Fruit fly (Drosophila melanogaster) whole organism, prepupa: ENCODE data around the gene CG9992.

Experiments
- CG10631 ChIP-seq: fragments of 200-800 bp; sonication (Bioruptor generic); optimal IDR thresholded peaks from 2 replicates; lab custom pipeline; 2016; ENCODE audit warnings: missing biosample characterization, missing genetic modification characterization
- CG10669 ChIP-seq: fragments of 200-800 bp; sonication (Bioruptor generic); optimal IDR thresholded peaks from 3 replicates; lab custom pipeline; 2018; ENCODE audit warnings: missing biosample characterization, mild to moderate bottlenecking, missing genetic modification characterization, moderate library complexity
- CG11762 ChIP-seq: fragments of 200-800 bp; sonication (Bioruptor generic); optimal IDR thresholded peaks from 3 replicates; lab custom pipeline; 2016; ENCODE audit warnings: missing biosample characterization, missing genetic modification characterization; ENCODE audit not compliant: insufficient read depth
- CG11902 ChIP-seq: fragments of 200-800 bp; sonication (Bioruptor generic); optimal IDR thresholded peaks from 3 replicates; lab custom pipeline; 2016; ENCODE audit warnings: missing biosample characterization, missing genetic modification characterization
- CG15336 ChIP-seq: fragments of 200-800 bp; sonication (Bioruptor generic); IDR thresholded peaks from 2 replicates; pipeline ENCODE4 v1.3.6; 2022; ENCODE audit warnings: missing biosample characterization, missing genetic modification characterization
- CG1621 ChIP-seq: fragments of 200-800 bp; sonication (Bioruptor generic); optimal IDR thresholded peaks from 3 replicates; lab custom pipeline; 2018; ENCODE audit warnings: missing biosample characterization, mild to moderate bottlenecking, missing genetic modification characterization
- CG3032 ChIP-seq: fragments of 200-800 bp; optimal IDR thresholded peaks from 2 replicates; lab custom pipeline; 2019; ENCODE audit warnings: missing biosample characterization, mild to moderate bottlenecking, missing genetic modification characterization, moderate library complexity
- CG31627 ChIP-seq: fragments of 200-800 bp; sonication (Bioruptor generic); optimal IDR thresholded peaks from 3 replicates; lab custom pipeline; 2016; ENCODE audit warnings: missing biosample characterization, missing genetic modification characterization
- CG32006 ChIP-seq: fragments of 200-800 bp; sonication (Bioruptor generic); optimal IDR thresholded peaks from 3 replicates; lab custom pipeline; 2017; ENCODE audit warnings: missing biosample characterization, mild to moderate bottlenecking, missing genetic modification characterization
- CG3919 ChIP-seq: fragments of 200-800 bp; sonication (Bioruptor generic); optimal IDR thresholded peaks from 3 replicates; lab custom pipeline; 2016; ENCODE audit warnings: missing biosample characterization, missing genetic modification characterization
- CG4318 ChIP-seq: fragments of 200-800 bp; sonication (Bioruptor generic); optimal IDR thresholded peaks from 3 replicates; lab custom pipeline; 2017; ENCODE audit warnings: missing biosample characterization, mild to moderate bottlenecking, missing genetic modification characterization
- CG6163 ChIP-seq: fragments of 200-800 bp; sonication (Bioruptor generic); IDR thresholded peaks from 3 replicates; pipeline ENCODE4 v1.3.6; 2022; ENCODE audit warnings: missing biosample characterization, missing genetic modification characterization
- CG6808 ChIP-seq: fragments of 200-800 bp; sonication (Bioruptor generic); optimal IDR thresholded peaks from 3 replicates; lab custom pipeline; 2017; ENCODE audit warnings: missing biosample characterization, missing genetic modification characterization, mild to moderate bottlenecking, moderate library complexity, missing genetic modification reagents
- CG6854 ChIP-seq: fragments of 200-800 bp; sonication (Bioruptor generic); optimal IDR thresholded peaks from 2 replicates; lab custom pipeline; 2017; ENCODE audit warnings: missing biosample characterization, mild to moderate bottlenecking, missing genetic modification characterization
- CG7368 ChIP-seq: fragments of 200-800 bp; sonication (Bioruptor generic); optimal IDR thresholded peaks from 3 replicates; lab custom pipeline; 2016; ENCODE audit warnings: missing biosample characterization, missing genetic modification characterization
- CG8119 ChIP-seq: fragments of 200-800 bp; sonication (Bioruptor generic); IDR thresholded peaks from 3 replicates; pipeline ENCODE4 v1.3.6; 2022; ENCODE audit warnings: missing biosample characterization, missing genetic modification characterization
- CG8319 ChIP-seq: fragments of 200-800 bp; sonication (Bioruptor generic); optimal IDR thresholded peaks from 3 replicates; lab custom pipeline; 2016; ENCODE audit warnings: missing biosample characterization, missing genetic modification characterization
- CG8632 ChIP-seq: fragments of 200-800 bp; sonication (Bioruptor generic); optimal IDR thresholded peaks from 3 replicates; lab custom pipeline; 2016; ENCODE audit warnings: missing biosample characterization, missing genetic modification characterization
- CG9139 ChIP-seq: fragments of 200-800 bp; sonication (Bioruptor generic); optimal IDR thresholded peaks from 3 replicates; lab custom pipeline; 2017; ENCODE audit warnings: missing biosample characterization, mild to moderate bottlenecking, missing genetic modification characterization
- Eip75B ChIP-seq: fragments of 200-800 bp; sonication (Bioruptor generic); optimal IDR thresholded peaks from 3 replicates; lab custom pipeline; 2016; ENCODE audit warnings: missing biosample characterization, missing genetic modification characterization
- Eip78C ChIP-seq: fragments of 200-800 bp; sonication (Bioruptor generic); peaks from one replicate; lab custom pipeline; 2016; ENCODE audit warnings: missing biosample characterization, missing genetic modification characterization
- Ets21C ChIP-seq: fragments of 200-800 bp; sonication (Bioruptor generic); optimal IDR thresholded peaks from 3 replicates; lab custom pipeline; 2016; ENCODE audit warnings: missing biosample characterization, missing genetic modification characterization
- Ets96B ChIP-seq: fragments of 200-800 bp; optimal IDR thresholded peaks from 2 replicates; lab custom pipeline; 2019; ENCODE audit warnings: missing biosample characterization, mild to moderate bottlenecking, missing genetic modification characterization, moderate library complexity
- Gug ChIP-seq: fragments of 200-800 bp; sonication (Bioruptor generic); IDR thresholded peaks from 2 replicates; pipeline ENCODE4 v1.3.6; 2022; ENCODE audit warnings: missing biosample characterization, missing genetic modification characterization
- Hr38 ChIP-seq: sonication (Bioruptor generic); optimal IDR thresholded peaks from 2 replicates; lab custom pipeline; 2016; ENCODE audit warnings: missing biosample characterization, missing genetic modification characterization
- Hr39 ChIP-seq: fragments of 200-800 bp; sonication (Bioruptor generic); optimal IDR thresholded peaks from 2 replicates; lab custom pipeline; 2016; ENCODE audit warnings: missing biosample characterization, missing genetic modification characterization
- Hr4 ChIP-seq: fragments of 200-800 bp; sonication (Bioruptor generic); optimal IDR thresholded peaks from 3 replicates; lab custom pipeline; 2016; ENCODE audit warnings: missing biosample characterization, missing genetic modification characterization
- Met ChIP-seq: fragments of 200-800 bp; sonication (Bioruptor generic); optimal IDR thresholded peaks from 3 replicates; lab custom pipeline; 2016; ENCODE audit warnings: missing biosample characterization, missing genetic modification characterization
- OdsH ChIP-seq: fragments of 200-800 bp; sonication (Bioruptor generic); optimal IDR thresholded peaks from 3 replicates; lab custom pipeline; 2016; ENCODE audit warnings: missing biosample characterization, missing genetic modification characterization
- Smox ChIP-seq: fragments of 200-800 bp; sonication (Bioruptor generic); optimal IDR thresholded peaks from 3 replicates; lab custom pipeline; 2016; ENCODE audit warnings: missing biosample characterization, missing genetic modification characterization
- Sox102F ChIP-seq: fragments of 200-800 bp; sonication (Bioruptor generic); optimal IDR thresholded peaks from 2 replicates; lab custom pipeline; 2016; ENCODE audit warnings: missing biosample characterization, mild to moderate bottlenecking, missing genetic modification characterization
- Sox14 ChIP-seq: fragments of 200-800 bp; sonication (Bioruptor generic); optimal IDR thresholded peaks from 3 replicates; lab custom pipeline; 2016; ENCODE audit warnings: missing biosample characterization, missing genetic modification characterization
- Sox15 ChIP-seq: fragments of 200-800 bp; sonication (Bioruptor generic); optimal IDR thresholded peaks from 3 replicates; lab custom pipeline; 2016; ENCODE audit warnings: missing biosample characterization, missing genetic modification characterization
- achi ChIP-seq: fragments of 200-800 bp; sonication (Bioruptor generic); optimal IDR thresholded peaks from 3 replicates; lab custom pipeline; 2016; ENCODE audit warnings: missing biosample characterization, missing genetic modification characterization
- acj6 ChIP-seq: fragments of 200-800 bp; sonication (Bioruptor generic); optimal IDR thresholded peaks from 3 replicates; lab custom pipeline; 2016; ENCODE audit warnings: missing biosample characterization, missing genetic modification characterization
- cyc ChIP-seq: fragments of 200-800 bp; sonication (Bioruptor generic); optimal IDR thresholded peaks from 3 replicates; lab custom pipeline; 2016; ENCODE audit warnings: missing biosample characterization, missing genetic modification characterization
- dac ChIP-seq: fragments of 200-800 bp; sonication (Bioruptor generic); optimal IDR thresholded peaks from 2 replicates; lab custom pipeline; 2017; ENCODE audit warnings: missing biosample characterization, mild to moderate bottlenecking, missing genetic modification characterization
- dsx ChIP-seq: fragments of 200-800 bp; optimal IDR thresholded peaks from 3 replicates; lab custom pipeline; 2019; ENCODE audit warnings: missing biosample characterization, mild to moderate bottlenecking, missing genetic modification characterization, moderate library complexity; ENCODE audit not compliant: poor library complexity, severe bottlenecking
- eg ChIP-seq: fragments of 200-800 bp; sonication (Bioruptor generic); IDR thresholded peaks from 3 replicates; pipeline ENCODE4 v1.3.6; 2022; ENCODE audit warnings: missing biosample characterization, missing genetic modification characterization
- esn ChIP-seq: fragments of 200-800 bp; sonication (Bioruptor generic); optimal IDR thresholded peaks from 2 replicates; lab custom pipeline; 2016; ENCODE audit warnings: missing biosample characterization, mild to moderate bottlenecking, missing genetic modification characterization, moderate library complexity
- fd59A ChIP-seq: fragments of 200-800 bp; sonication (Bioruptor generic); optimal IDR thresholded peaks from 2 replicates; lab custom pipeline; 2017; ENCODE audit warnings: missing biosample characterization, mild to moderate bottlenecking, missing genetic modification characterization, missing genetic modification reagents
- fkh ChIP-seq: fragments of 200-800 bp; sonication (Bioruptor generic); optimal IDR thresholded peaks from 3 replicates; lab custom pipeline; 2017; ENCODE audit warnings: missing biosample characterization, mild to moderate bottlenecking, missing genetic modification characterization, moderate library complexity
- lz ChIP-seq: fragments of 200-800 bp; sonication (Bioruptor generic); optimal IDR thresholded peaks from 3 replicates; lab custom pipeline; 2016; ENCODE audit warnings: missing biosample characterization, missing genetic modification characterization
- pdm3 ChIP-seq: fragments of 200-800 bp; sonication (Bioruptor generic); optimal IDR thresholded peaks from 3 replicates; lab custom pipeline; 2016; ENCODE audit warnings: missing biosample characterization, missing genetic modification characterization
- salr ChIP-seq, 2 experiments: fragments of 200-800 bp; sonication (Bioruptor generic); optimal IDR thresholded peaks; 3 replicates each; lab custom pipeline; 2016 to 2018; ENCODE audit warnings: missing biosample characterization in 2 of 2, missing genetic modification characterization in 2 of 2, mild to moderate bottlenecking in 1 of 2
- spab ChIP-seq: fragments of 200-800 bp; sonication (Bioruptor generic); optimal IDR thresholded peaks from 2 replicates; lab custom pipeline; 2017; ENCODE audit warnings: missing biosample characterization, mild to moderate bottlenecking, missing genetic modification characterization, missing genetic modification reagents
- ss ChIP-seq, 2 experiments: fragments of 200-800 bp; sonication (Bioruptor generic); optimal IDR thresholded peaks; 2 replicates in 1 of 2; 3 replicates in 1 of 2; lab custom pipeline; 2017 to 2018; ENCODE audit warnings: mild to moderate bottlenecking in 2 of 2, missing biosample characterization in 2 of 2, missing genetic modification characterization in 2 of 2, moderate library complexity in 1 of 2
- svp ChIP-seq: fragments of 200-800 bp; sonication (Bioruptor generic); peaks from one replicate; lab custom pipeline; 2016; ENCODE audit warnings: missing biosample characterization, missing genetic modification characterization
- topi ChIP-seq: fragments of 200-800 bp; sonication (Bioruptor generic); optimal IDR thresholded peaks from 3 replicates; lab custom pipeline; 2016; ENCODE audit warnings: missing biosample characterization, missing genetic modification characterization
- vri ChIP-seq: fragments of 200-800 bp; sonication (Bioruptor generic); optimal IDR thresholded peaks from 3 replicates; lab custom pipeline; 2016; ENCODE audit warnings: missing biosample characterization, mild to moderate bottlenecking, missing genetic modification characterization

Gene CG9992

DNA sequence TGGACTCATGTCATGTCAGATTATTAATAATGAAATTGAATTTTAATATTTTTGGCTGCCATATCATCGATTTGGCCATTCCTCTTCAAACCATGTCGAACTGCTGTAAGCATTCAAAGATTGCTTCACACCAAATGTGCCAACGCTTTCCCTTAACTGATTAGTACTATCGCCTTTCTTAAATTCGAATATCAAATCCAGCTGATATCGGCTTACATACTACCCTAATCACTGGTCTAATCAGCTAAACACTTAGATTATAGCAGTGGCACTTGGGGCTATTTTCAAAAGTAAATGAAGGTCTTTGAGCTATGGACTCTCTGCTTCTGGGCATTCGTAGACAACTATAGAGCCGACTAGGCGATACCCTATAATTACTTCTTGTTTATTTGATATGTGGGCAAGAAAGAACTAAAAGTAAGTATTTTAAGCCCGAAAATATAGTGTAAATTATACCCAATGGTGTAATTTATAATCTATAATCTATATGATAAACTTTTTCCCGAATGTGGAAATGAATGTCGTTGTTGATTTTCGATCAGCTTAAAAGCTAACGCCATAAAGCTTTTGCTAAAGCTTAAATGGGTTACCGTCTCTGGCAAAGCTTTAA, 19.2 kb upstream of the CG9992 start (continued):
- no peak for TF ChIP-seq lz (GFP tag; lab: Kevin White, UChicago)
- no peak for TF ChIP-seq Met (GFP tag; lab: Kevin White, UChicago)
- no peak for TF ChIP-seq salr (GFP tag; optimal IDR thresholded peaks at IDR 0.05; lab: Kevin White, UChicago)
- TF ChIP-seq CG9139: no peak
- TF ChIP-seq svp (GFP tag; lab: Kevin White, UChicago): peak; percentile 86

DNA sequence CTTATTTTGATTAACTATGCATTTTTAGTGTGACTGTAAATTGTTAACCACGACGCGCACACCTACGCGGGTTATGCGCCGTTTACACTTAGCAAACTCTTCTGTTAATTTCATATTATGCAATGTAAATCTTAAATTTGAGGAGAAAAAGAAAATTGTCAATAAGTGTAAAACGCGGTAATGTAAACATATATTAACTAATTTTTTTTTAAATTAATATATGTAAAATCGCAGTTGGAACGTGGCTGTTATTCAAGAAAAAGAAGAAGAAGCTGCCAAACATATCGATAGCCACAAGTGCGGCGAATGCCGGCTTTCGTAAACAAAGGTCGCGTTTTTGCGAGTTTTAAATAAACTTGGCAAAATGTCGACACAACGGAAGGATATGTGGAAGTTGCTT, 6.7 kb upstream of the CG9992 start, which contains the start of the genes TH1 and mei-41:
TSS of gene TH1 (minus strand) at position 42 of the 400 bp plus-strand sequence.
TSS of gene mei-41 (plus strand) at position 302 of the 400 bp plus-strand sequence.
- TF ChIP-seq Sox102F (no peak), Ets21C (GFP tag; lab: Kevin White, UChicago) (no peak), vri (no peak), Sox15 (GFP tag; lab: Kevin White, UChicago) (peak; percentile 75), CG8319 (GFP tag; lab: Kevin White, UChicago) (no peak), CG31627 (GFP tag; lab: Kevin White, UChicago) (peak; percentile 74), CG8119 (peak; percentile 84), CG7368 (GFP tag; lab: Kevin White, UChicago) (no peak), OdsH (GFP tag; lab: Kevin White, UChicago) (no peak), CG11762 (GFP tag; lab: Kevin White, UChicago) (peak; percentile 16), Smox (GFP tag; lab: Kevin White, UChicago) (no peak), CG32006 (peak; percentile 85), Hr4 (GFP tag; lab: Kevin White, UChicago) (no peak), CG4318 (GFP tag; lab: Kevin White, UChicago) (peak; percentile 74), Sox14 (GFP tag; lab: Kevin White, UChicago) (no peak), CG3919 (GFP tag; lab: Kevin White, UChicago) (no peak), Met (GFP tag; lab: Kevin White, UChicago) (no peak), fkh (GFP tag; lab: Kevin White, UChicago) (no peak), dac (GFP tag; lab: Kevin White, UChicago) (peak; percentile 71), spab (GFP tag; lab: Kevin White, UChicago) (no peak), Eip75B (GFP tag; lab: Kevin White, UChicago) (no peak), achi (GFP tag; lab: Kevin White, UChicago) (no peak), cyc (GFP tag; lab: Kevin White, UChicago) (peak; percentile 70), CG10631 (GFP tag; lab: Kevin White, UChicago) (peak; percentile 84), CG3032 (peak; percentile 90), dsx (no peak), CG6808 (GFP tag; lab: Kevin White, UChicago) (no peak), CG6163 (GFP tag; lab: Robert Waterston, UW) (peak; percentile 91), CG6854 (no peak), esn (GFP tag; lab: Kevin White, UChicago) (peak; percentile 80), ss (GFP tag; optimal IDR thresholded peaks at IDR 0.05; lab: Kevin White, UChicago) (no peak), pdm3 (GFP tag; lab: Kevin White, UChicago) (no peak), CG15336 (GFP tag; lab: Robert Waterston, UW) (peak; percentile 86), CG11902 (GFP tag; lab: Kevin White, UChicago) (peak; percentile 70), CG8632 (GFP tag; lab: Kevin White, UChicago) (peak; percentile 67), svp (GFP tag; lab: Kevin White, UChicago) (no peak), Eip78C (GFP tag; lab: Kevin White, UChicago) (no peak), Hr39 (GFP tag; lab: Kevin White, UChicago) (no peak), fd59A (peak; percentile 58), CG1621 (tag; lab: Kevin White, UChicago) (no peak), topi (GFP tag; lab: Kevin White, UChicago) (no peak), Ets96B (tag; lab: Kevin White, UChicago) (no peak), Hr38 (no peak), CG9139 (no peak), eg (GFP tag; lab: Robert Waterston, UW) (peak; percentile 95), acj6 (peak; percentile 80), Gug (peak; percentile 93), CG10669 (GFP tag; lab: Kevin White, UChicago) (no peak)
